Fruit fly (Drosophila melanogaster): ENCODE data around the gene Ca-alpha1D.

dm6 chr2L:16135172-16135571, 30.5 kb upstream of the Ca-alpha1D start, which contains the start of gene CG34168:
- TF ChIP-seq usp (GFP tag; optimal IDR thresholded peaks at IDR 0.05) (no peak), CG8478 (optimal IDR thresholded peaks at IDR 0.05) (no peak), Dll (optimal IDR thresholded peaks at IDR 0.05) (no peak)

Measured in whole organism.